Fruit fly (Drosophila melanogaster) whole organism, embryonic: ENCODE data around the gene CCHa1.

Experiments
- CG10366 ChIP-seq: fragments of 200-800 bp; sonication (Bioruptor generic); IDR thresholded peaks from 2 replicates; pipeline ENCODE4 v1.3.6; 2022; ENCODE audit warnings: missing biosample characterization, missing genetic modification characterization
- CG10959 ChIP-seq: fragments of 200-800 bp; sonication (Bioruptor generic); IDR thresholded peaks from 2 replicates; pipeline ENCODE4 v1.3.6; 2022; ENCODE audit warnings: missing biosample characterization, missing genetic modification characterization
- CG11093 ChIP-seq: fragments of 200-800 bp; sonication (Bioruptor generic); IDR thresholded peaks from 3 replicates; pipeline ENCODE4 v1.3.6; 2022; ENCODE audit warnings: missing biosample characterization, missing genetic modification characterization
- CG12744 ChIP-seq: fragments of 200-800 bp; sonication (Bioruptor generic); optimal IDR thresholded peaks from 2 replicates; lab custom pipeline; 2016; ENCODE audit warnings: missing biosample characterization, missing genetic modification characterization
- CG13424 ChIP-seq: fragments of 200-800 bp; sonication (Bioruptor generic); optimal IDR thresholded peaks from 2 replicates; lab custom pipeline; 2019; ENCODE audit warnings: missing biosample characterization, mild to moderate bottlenecking, missing genetic modification characterization, moderate library complexity
- CG14050 ChIP-seq: fragments of 200-800 bp; sonication (Bioruptor generic); IDR thresholded peaks from 3 replicates; pipeline ENCODE4 v1.3.6; 2022; ENCODE audit warnings: missing biosample characterization, missing genetic modification characterization
- CG14710 ChIP-seq: fragments of 200-800 bp; sonication (Bioruptor generic); optimal IDR thresholded peaks from 3 replicates; lab custom pipeline; 2019; ENCODE audit warnings: missing biosample characterization, mild to moderate bottlenecking, missing genetic modification characterization, moderate library complexity
- CG15073 ChIP-seq: fragments of 200-800 bp; sonication (Bioruptor generic); optimal IDR thresholded peaks from 2 replicates; lab custom pipeline; 2016; ENCODE audit warnings: missing biosample characterization, missing genetic modification characterization
- CG15601 ChIP-seq: fragments of 200-800 bp; sonication (Bioruptor generic); optimal IDR thresholded peaks from 3 replicates; lab custom pipeline; 2019; ENCODE audit warnings: missing biosample characterization, mild to moderate bottlenecking, missing genetic modification characterization, moderate library complexity
- CG16779 ChIP-seq: fragments of 200-800 bp; sonication (Bioruptor generic); IDR thresholded peaks from 2 replicates; pipeline ENCODE4 v1.3.6; 2022; ENCODE audit warnings: missing biosample characterization, missing genetic modification characterization
- CG17385 ChIP-seq: fragments of 200-800 bp; sonication (Bioruptor generic); optimal IDR thresholded peaks from 3 replicates; lab custom pipeline; 2018; ENCODE audit warnings: missing biosample characterization, mild to moderate bottlenecking, missing genetic modification characterization
- CG1832 ChIP-seq: fragments of 200-800 bp; sonication (Bioruptor generic); optimal IDR thresholded peaks from 2 replicates; lab custom pipeline; 2017; ENCODE audit warnings: missing biosample characterization, mild to moderate bottlenecking, missing genetic modification characterization, inconsistent platforms
- CG18476 ChIP-seq: fragments of 200-800 bp; sonication (Bioruptor generic); optimal IDR thresholded peaks from 2 replicates; lab custom pipeline; 2016; ENCODE audit warnings: missing biosample characterization, mild to moderate bottlenecking, missing genetic modification characterization
- CG32772 ChIP-seq: fragments of 200-800 bp; sonication (Bioruptor generic); IDR thresholded peaks from 2 replicates; pipeline ENCODE4 v1.3.6; 2022; ENCODE audit warnings: missing biosample characterization, missing genetic modification characterization
- CG3281 ChIP-seq: fragments of 200-800 bp; sonication (Bioruptor generic); optimal IDR thresholded peaks from 3 replicates; lab custom pipeline; 2017; ENCODE audit warnings: missing biosample characterization, mild to moderate bottlenecking, missing genetic modification characterization
- CG4424 ChIP-seq: fragments of 200-800 bp; sonication (Bioruptor generic); optimal IDR thresholded peaks from 3 replicates; lab custom pipeline; 2016; ENCODE audit warnings: missing biosample characterization, missing genetic modification characterization
- CG4617 ChIP-seq: fragments of 200-800 bp; sonication (Bioruptor generic); optimal IDR thresholded peaks from 3 replicates; lab custom pipeline; 2016; ENCODE audit warnings: missing biosample characterization, missing genetic modification characterization, borderline replicate concordance
- CG4707 ChIP-seq: fragments of 200-800 bp; sonication (Bioruptor generic); optimal IDR thresholded peaks from 2 replicates; lab custom pipeline; 2018; ENCODE audit warnings: missing biosample characterization, mild to moderate bottlenecking, missing genetic modification characterization, moderate library complexity
- CG4854 ChIP-seq: fragments of 200-800 bp; sonication (Bioruptor generic); optimal IDR thresholded peaks from 2 replicates; lab custom pipeline; 2016; ENCODE audit warnings: missing biosample characterization, missing genetic modification characterization, inconsistent platforms
- Ets97D ChIP-seq: fragments of 200-800 bp; sonication (Bioruptor generic); optimal IDR thresholded peaks from 3 replicates; lab custom pipeline; 2016; ENCODE audit warnings: missing biosample characterization, missing genetic modification characterization
- H2.0 ChIP-seq: fragments of 200-800 bp; sonication (Bioruptor generic); IDR thresholded peaks from 2 replicates; pipeline ENCODE4 v1.3.6; 2022; ENCODE audit warnings: missing biosample characterization, missing genetic modification characterization
- HLH54F ChIP-seq: fragments of 200-800 bp; sonication (Bioruptor generic); optimal IDR thresholded peaks from 3 replicates; lab custom pipeline; 2016; ENCODE audit warnings: missing biosample characterization, missing genetic modification characterization
- Hand ChIP-seq: fragments of 200-800 bp; sonication (Bioruptor generic); optimal IDR thresholded peaks from 2 replicates; lab custom pipeline; 2017; ENCODE audit warnings: mild to moderate bottlenecking, missing biosample characterization, missing genetic modification reagents, missing genetic modification characterization
- Hey ChIP-seq: fragments of 200-800 bp; sonication (Bioruptor generic); optimal IDR thresholded peaks from 3 replicates; lab custom pipeline; 2018; ENCODE audit warnings: missing biosample characterization, mild to moderate bottlenecking, missing genetic modification characterization
- HmgZ ChIP-seq: fragments of 200-800 bp; sonication (Bioruptor generic); optimal IDR thresholded peaks from 2 replicates; lab custom pipeline; 2018; ENCODE audit warnings: missing biosample characterization, mild to moderate bottlenecking, missing genetic modification characterization
- NC2β ChIP-seq: fragments of 200-800 bp; sonication (Bioruptor generic); optimal IDR thresholded peaks from 2 replicates; lab custom pipeline; 2016; ENCODE audit warnings: missing biosample characterization, missing genetic modification characterization
- Rfx ChIP-seq: fragments of 200-800 bp; sonication (Bioruptor generic); IDR thresholded peaks from 2 replicates; pipeline ENCODE4 v1.3.6; 2022; ENCODE audit warnings: missing biosample characterization, missing genetic modification characterization
- Taf1 ChIP-seq: fragments of 200-800 bp; sonication (Bioruptor generic); IDR thresholded peaks from 2 replicates; pipeline ENCODE4 v1.3.6; 2022; ENCODE audit warnings: missing biosample characterization, missing genetic modification characterization
- Xrp1 ChIP-seq: fragments of 200-800 bp; sonication (Bioruptor generic); IDR thresholded peaks from 2 replicates; pipeline ENCODE4 v1.3.6; 2022; ENCODE audit warnings: missing biosample characterization, missing genetic modification characterization
- YL-1 ChIP-seq: fragments of 200-800 bp; sonication (Bioruptor generic); optimal IDR thresholded peaks from 3 replicates; lab custom pipeline; 2017; ENCODE audit warnings: missing biosample characterization, mild to moderate bottlenecking, missing genetic modification characterization
- abd-A ChIP-seq: fragments of 200-800 bp; sonication (Bioruptor generic); optimal IDR thresholded peaks from 3 replicates; lab custom pipeline; 2019; ENCODE audit warnings: missing biosample characterization, mild to moderate bottlenecking, missing genetic modification characterization, moderate library complexity
- aop ChIP-seq: fragments of 200-800 bp; sonication (Bioruptor generic); IDR thresholded peaks from 2 replicates; pipeline ENCODE4 v1.3.6; 2022; ENCODE audit warnings: missing biosample characterization, missing genetic modification characterization
- ash1 ChIP-seq: fragments of 200-800 bp; sonication (Bioruptor generic); optimal IDR thresholded peaks from 2 replicates; lab custom pipeline; 2018; ENCODE audit warnings: missing biosample characterization, mild to moderate bottlenecking, missing genetic modification characterization
- btn ChIP-seq: fragments of 200-800 bp; sonication (Bioruptor generic); optimal IDR thresholded peaks from 2 replicates; lab custom pipeline; 2016; ENCODE audit warnings: missing biosample characterization, missing genetic modification characterization
- caup ChIP-seq: fragments of 200-800 bp; sonication (Bioruptor generic); optimal IDR thresholded peaks from 3 replicates; lab custom pipeline; 2017; ENCODE audit warnings: missing biosample characterization, mild to moderate bottlenecking, missing genetic modification characterization, moderate library complexity; ENCODE audit not compliant: severe bottlenecking
- exex ChIP-seq: fragments of 200-800 bp; sonication (Bioruptor generic); optimal IDR thresholded peaks from 4 replicates; lab custom pipeline; 2018; ENCODE audit warnings: missing biosample characterization, mild to moderate bottlenecking, missing genetic modification characterization, moderate library complexity
- grau ChIP-seq: fragments of 200-800 bp; optimal IDR thresholded peaks from 3 replicates; lab custom pipeline; 2019; ENCODE audit warnings: missing biosample characterization, mild to moderate bottlenecking, missing genetic modification characterization, moderate library complexity
- ham ChIP-seq: fragments of 200-800 bp; sonication (Bioruptor generic); IDR thresholded peaks from 2 replicates; pipeline ENCODE4 v1.3.6; 2022; ENCODE audit warnings: missing biosample characterization, missing genetic modification characterization
- kay ChIP-seq: fragments of 200-800 bp; sonication (Bioruptor generic); optimal IDR thresholded peaks from 2 replicates; lab custom pipeline; 2016; ENCODE audit warnings: missing biosample characterization, missing genetic modification characterization
- lov ChIP-seq, 2 experiments: fragments of 200-800 bp in 1 of 2; fragments of >200 bp in 1 of 2; sonication (Bioruptor generic) in 1 of 2; IDR thresholded peaks in 1 of 2; optimal IDR thresholded peaks in 1 of 2; 2 replicates in 1 of 2; 3 replicates in 1 of 2; pipeline versions ENCODE4 v1.3.6 to Lab custom; 2017 to 2022; ENCODE audit warnings: missing biosample characterization in 1 of 2, missing genetic modification characterization in 1 of 2
- nerfin-2 ChIP-seq: fragments of 200-800 bp; sonication (Bioruptor generic); IDR thresholded peaks from 2 replicates; pipeline ENCODE4 v1.3.6; 2022; ENCODE audit warnings: missing biosample characterization, missing genetic modification characterization; ENCODE audit not compliant: partially characterized antibody
- pnt ChIP-seq: fragments of 200-800 bp; sonication (Bioruptor generic); optimal IDR thresholded peaks from 3 replicates; lab custom pipeline; 2016; ENCODE audit warnings: missing biosample characterization, missing genetic modification characterization
- ranshi ChIP-seq: fragments of 200-800 bp; sonication (Bioruptor generic); IDR thresholded peaks from 2 replicates; pipeline ENCODE4 v1.3.6; 2022; ENCODE audit warnings: missing biosample characterization, missing genetic modification characterization
- tin ChIP-seq: fragments of 200-800 bp; sonication (Bioruptor generic); optimal IDR thresholded peaks from 3 replicates; lab custom pipeline; 2016; ENCODE audit warnings: missing biosample characterization, missing genetic modification characterization
- tup ChIP-seq: fragments of 200-800 bp; sonication (Bioruptor generic); optimal IDR thresholded peaks from 2 replicates; lab custom pipeline; 2016; ENCODE audit warnings: missing biosample characterization, mild to moderate bottlenecking, missing genetic modification characterization, moderate library complexity
- twi ChIP-seq: fragments of 200-800 bp; optimal IDR thresholded peaks from 2 replicates; lab custom pipeline; 2019; ENCODE audit warnings: missing biosample characterization, mild to moderate bottlenecking, missing genetic modification characterization, moderate library complexity
- tx ChIP-seq: fragments of 200-800 bp; sonication (Bioruptor generic); optimal IDR thresholded peaks from 2 replicates; lab custom pipeline; 2016; ENCODE audit warnings: missing biosample characterization, missing genetic modification characterization
- zf30C ChIP-seq: fragments of 200-800 bp; sonication (Bioruptor generic); optimal IDR thresholded peaks from 3 replicates; lab custom pipeline; 2018; ENCODE audit warnings: missing biosample characterization, mild to moderate bottlenecking, missing genetic modification characterization

Gene CCHa1

DNA sequence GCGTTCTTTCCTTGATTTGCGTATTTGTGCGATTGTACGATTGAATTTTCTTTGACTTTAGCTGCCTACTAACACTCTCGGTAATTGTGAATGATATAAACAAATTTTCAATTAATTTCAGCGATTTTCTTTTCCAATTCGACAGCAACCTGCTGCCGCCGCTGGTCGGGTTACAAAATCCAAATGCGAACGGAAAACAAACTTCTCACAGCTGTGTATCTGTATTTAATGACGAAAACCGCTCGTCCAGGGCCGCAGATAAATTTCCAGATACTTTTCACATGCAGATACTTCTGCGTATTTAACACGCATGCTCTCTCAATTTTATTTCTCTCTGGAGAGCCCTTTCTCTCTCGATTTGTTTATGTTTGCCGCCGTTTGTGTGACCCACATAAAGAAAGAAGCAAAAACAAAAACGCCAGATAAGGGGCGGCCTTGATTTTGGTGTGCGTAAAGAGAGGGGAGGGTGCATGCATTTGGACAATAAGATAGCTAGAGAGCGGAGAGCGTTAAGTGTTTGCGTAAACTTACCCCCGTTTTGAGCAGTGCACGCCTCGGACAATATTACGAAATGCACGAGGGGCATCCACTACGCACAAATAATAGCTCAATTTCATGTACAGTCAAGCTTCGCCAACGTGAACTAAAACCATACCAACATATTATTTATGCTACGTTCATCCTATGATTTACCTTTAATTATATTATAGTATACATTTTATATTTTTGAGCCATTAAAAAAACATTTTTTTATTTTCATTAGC is 11.7 kb upstream of the CCHa1 start, which contains the start of gene CG12402 (continued):
- TF ChIP-seq CG3281 (peak; percentile 72), Taf1 (GFP tag; lab: Robert Waterston, UW) (peak; percentile 50; the same call in 1 of the 2 replicates), CG18476 (GFP tag; lab: Kevin White, UChicago) (peak; percentile 73), ham (GFP tag; lab: Robert Waterston, UW) (no peak), NC2β (peak; percentile 74), Rfx (GFP tag; lab: Robert Waterston, UW) (peak; percentile 81), pnt (peak; percentile 49), CG17385 (GFP tag; lab: Kevin White, UChicago) (peak; percentile 70), CG4854 (GFP tag; lab: Kevin White, UChicago) (peak; percentile 44), Hand (GFP tag; lab: Kevin White, UChicago) (peak; percentile 29), CG11093 (peak; percentile 76; the same call in 2 of the 3 replicates), ranshi (GFP tag; lab: Robert Waterston, UW) (peak; percentile 85), Ets97D (GFP tag; lab: Kevin White, UChicago) (no peak), CG10366 (peak; percentile 87), H2.0 (GFP tag; lab: Robert Waterston, UW) (peak; percentile 86), CG4707 (peak; percentile 71), kay (GFP tag; lab: Kevin White, UChicago) (peak; percentile 76), ash1 (GFP tag; lab: Kevin White, UChicago) (peak; percentile 49), abd-A (tag; lab: Kevin White, UChicago) (peak; percentile 98), caup (GFP tag; lab: Kevin White, UChicago) (peak; percentile 80), tx (GFP tag; lab: Kevin White, UChicago) (no peak), lov (optimal IDR thresholded peaks at IDR 0.05; lab: Kevin White, UChicago) (no peak), lov (GFP tag; IDR thresholded peaks at IDR 0.05; lab: Robert Waterston, UW) (peak; percentile 92; the same call in 2 of the 3 replicates), CG14710 (tag; lab: Kevin White, UChicago) (peak; percentile 66), CG4617 (peak; percentile 32), btn (GFP tag; lab: Kevin White, UChicago) (peak; percentile 8), twi (tag; lab: Kevin White, UChicago) (peak; percentile 16), CG14050 (GFP tag; lab: Robert Waterston, UW) (peak; percentile 82), exex (tag; lab: Kevin White, UChicago) (no peak), CG10959 (GFP tag; lab: Robert Waterston, UW) (peak; percentile 61), tin (peak; percentile 91), Hey (tag; lab: Kevin White, UChicago) (no peak), HLH54F (GFP tag; lab: Kevin White, UChicago) (peak; percentile 19), tup (GFP tag; lab: Kevin White, UChicago) (peak; percentile 45), CG13424 (tag; lab: Kevin White, UChicago) (peak; percentile 84), CG12744 (GFP tag; lab: Kevin White, UChicago) (peak; percentile 36), CG16779 (GFP tag; lab: Robert Waterston, UW) (0 out of 2 replicates have a peak, but pooled peaks have one; percentile 30), grau (tag; lab: Kevin White, UChicago) (peak; percentile 98), CG15073 (GFP tag; lab: Kevin White, UChicago) (no peak), Xrp1 (GFP tag; lab: Robert Waterston, UW) (peak; percentile 91), HmgZ (tag; lab: Kevin White, UChicago) (peak; percentile 73), YL-1 (GFP tag; lab: Kevin White, UChicago) (no peak), zf30C (GFP tag; lab: Kevin White, UChicago) (peak; percentile 99), nerfin-2 (GFP tag; lab: Robert Waterston, UW) (no peak), CG1832 (no peak), aop (GFP tag; lab: Robert Waterston, UW) (peak; percentile 9; the same call in 1 of the 2 replicates), CG32772 (GFP tag; lab: Robert Waterston, UW) (peak; percentile 81), CG15601 (tag; lab: Kevin White, UChicago) (peak; percentile 58), CG4424 (GFP tag; lab: Kevin White, UChicago) (peak; percentile 88)
